Fruit fly (Drosophila melanogaster) whole organism, embryonic: ENCODE results near the gene Lim1.
A peak's percentile ranks its signal among the peaks of the same experiment; 100 is the strongest.

Source experiments
- Atf-2 ChIP-seq: fragments of 200-800 bp; sonication (Bioruptor generic); optimal IDR thresholded peaks from 2 replicates; lab custom pipeline; 2016; ENCODE audit warnings: missing biosample characterization, missing genetic modification characterization
- B-H1 ChIP-seq: fragments of 200-800 bp; sonication (Bioruptor generic); IDR thresholded peaks from 3 replicates; pipeline ENCODE4 v1.3.6; 2022; ENCODE audit warnings: missing biosample characterization, missing genetic modification characterization
- BEAF-32 ChIP-seq: fragments of 200-800 bp; sonication (Bioruptor generic); optimal IDR thresholded peaks from 3 replicates; lab custom pipeline; 2017; ENCODE audit warnings: missing biosample characterization, missing genetic modification characterization, mild to moderate bottlenecking, moderate library complexity, missing genetic modification reagents
- CG10274 ChIP-seq: fragments of 200-800 bp; sonication (Bioruptor generic); optimal IDR thresholded peaks from 3 replicates; lab custom pipeline; 2017; ENCODE audit warnings: missing biosample characterization, mild to moderate bottlenecking, missing genetic modification characterization
- CG14710 ChIP-seq: fragments of 200-800 bp; sonication (Bioruptor generic); optimal IDR thresholded peaks from 3 replicates; lab custom pipeline; 2019; ENCODE audit warnings: missing biosample characterization, mild to moderate bottlenecking, missing genetic modification characterization, moderate library complexity
- CG2129 ChIP-seq: fragments of 200-800 bp; sonication (Bioruptor generic); IDR thresholded peaks from 2 replicates; pipeline ENCODE4 v1.3.6; 2022; ENCODE audit warnings: missing biosample characterization, missing genetic modification characterization; ENCODE audit not compliant: partially characterized antibody
- CG2199 ChIP-seq: fragments of 200-800 bp; sonication (Bioruptor generic); IDR thresholded peaks from 3 replicates; pipeline ENCODE4 v1.3.6; 2022; ENCODE audit warnings: missing biosample characterization, missing genetic modification characterization
- CG31441 ChIP-seq: fragments of 200-800 bp; sonication (Bioruptor generic); IDR thresholded peaks from 2 replicates; pipeline ENCODE4 v1.3.6; 2022; ENCODE audit warnings: missing biosample characterization, missing genetic modification characterization
- CG32772 ChIP-seq: fragments of 200-800 bp; sonication (Bioruptor generic); IDR thresholded peaks from 2 replicates; pipeline ENCODE4 v1.3.6; 2022; ENCODE audit warnings: missing biosample characterization, missing genetic modification characterization
- CG34376 ChIP-seq: fragments of 200-800 bp; sonication (Bioruptor generic); optimal IDR thresholded peaks from 2 replicates; lab custom pipeline; 2018; ENCODE audit warnings: missing biosample characterization, mild to moderate bottlenecking, missing genetic modification characterization
- CG4424 ChIP-seq: fragments of 200-800 bp; sonication (Bioruptor generic); optimal IDR thresholded peaks from 3 replicates; lab custom pipeline; 2016; ENCODE audit warnings: missing biosample characterization, missing genetic modification characterization
- CG7271 ChIP-seq: fragments of 200-800 bp; sonication (Bioruptor generic); optimal IDR thresholded peaks from 2 replicates; lab custom pipeline; 2018; ENCODE audit warnings: missing biosample characterization, mild to moderate bottlenecking, missing genetic modification characterization, moderate library complexity
- CG9817 ChIP-seq: fragments of 200-800 bp; sonication (Bioruptor generic); optimal IDR thresholded peaks from 2 replicates; lab custom pipeline; 2018; ENCODE audit warnings: missing biosample characterization, mild to moderate bottlenecking, missing genetic modification characterization, moderate library complexity
- CHES-1-like ChIP-seq: fragments of 200-800 bp; sonication (Bioruptor generic); optimal IDR thresholded peaks from 2 replicates; lab custom pipeline; 2016; ENCODE audit warnings: missing biosample characterization, missing genetic modification characterization
- Doc2 ChIP-seq: fragments of 200-800 bp; sonication (Bioruptor generic); IDR thresholded peaks from 2 replicates; pipeline ENCODE4 v1.3.6; 2022; ENCODE audit warnings: missing biosample characterization, missing genetic modification characterization
- H2.0 ChIP-seq: fragments of 200-800 bp; sonication (Bioruptor generic); IDR thresholded peaks from 2 replicates; pipeline ENCODE4 v1.3.6; 2022; ENCODE audit warnings: missing biosample characterization, missing genetic modification characterization
- HHEX ChIP-seq: fragments of 200-800 bp; sonication (Bioruptor generic); optimal IDR thresholded peaks from 3 replicates; lab custom pipeline; 2017; ENCODE audit warnings: missing biosample characterization, mild to moderate bottlenecking, missing genetic modification characterization, missing genetic modification reagents
- Jarid2 ChIP-seq: fragments of 200-800 bp; sonication (Bioruptor generic); optimal IDR thresholded peaks from 3 replicates; lab custom pipeline; 2017; ENCODE audit warnings: mild to moderate bottlenecking, missing biosample characterization, missing genetic modification reagents, missing genetic modification characterization
- Lhr ChIP-seq: fragments of 200-800 bp; sonication (Bioruptor generic); optimal IDR thresholded peaks from 3 replicates; lab custom pipeline; 2017; ENCODE audit warnings: mild to moderate bottlenecking, missing biosample characterization, missing genetic modification reagents, missing genetic modification characterization
- MBD-R2 ChIP-seq: fragments of 200-800 bp; sonication (Bioruptor generic); IDR thresholded peaks from 2 replicates; pipeline ENCODE4 v1.3.6; 2022; ENCODE audit warnings: missing biosample characterization, missing genetic modification characterization
- NC2β ChIP-seq: fragments of 200-800 bp; sonication (Bioruptor generic); optimal IDR thresholded peaks from 2 replicates; lab custom pipeline; 2016; ENCODE audit warnings: missing biosample characterization, missing genetic modification characterization
- Nf-YB ChIP-seq: fragments of 200-800 bp; sonication (Bioruptor generic); optimal IDR thresholded peaks from 3 replicates; lab custom pipeline; 2019; ENCODE audit warnings: missing biosample characterization, mild to moderate bottlenecking, missing genetic modification characterization, moderate library complexity
- Optix ChIP-seq: fragments of 200-800 bp; sonication (Bioruptor generic); IDR thresholded peaks from 3 replicates; pipeline ENCODE4 v1.3.6; 2022; ENCODE audit warnings: missing biosample characterization, missing genetic modification characterization
- Side ChIP-seq: fragments of 200-800 bp; sonication (Bioruptor generic); optimal IDR thresholded peaks from 2 replicates; lab custom pipeline; 2016; ENCODE audit warnings: missing biosample characterization, missing genetic modification characterization
- Taf1 ChIP-seq: fragments of 200-800 bp; sonication (Bioruptor generic); IDR thresholded peaks from 2 replicates; pipeline ENCODE4 v1.3.6; 2022; ENCODE audit warnings: missing biosample characterization, missing genetic modification characterization
- Xbp1 ChIP-seq: fragments of 200-800 bp; sonication (Bioruptor generic); optimal IDR thresholded peaks from 3 replicates; lab custom pipeline; 2016; ENCODE audit warnings: missing biosample characterization, mild to moderate bottlenecking, missing genetic modification characterization
- abd-A ChIP-seq: fragments of 200-800 bp; sonication (Bioruptor generic); optimal IDR thresholded peaks from 3 replicates; lab custom pipeline; 2019; ENCODE audit warnings: missing biosample characterization, mild to moderate bottlenecking, missing genetic modification characterization, moderate library complexity
- ash1 ChIP-seq: fragments of 200-800 bp; sonication (Bioruptor generic); optimal IDR thresholded peaks from 2 replicates; lab custom pipeline; 2018; ENCODE audit warnings: missing biosample characterization, mild to moderate bottlenecking, missing genetic modification characterization
- bbx ChIP-seq: fragments of 200-800 bp; sonication (Bioruptor generic); IDR thresholded peaks from 2 replicates; pipeline ENCODE4 v1.3.6; 2022; ENCODE audit warnings: missing biosample characterization, missing genetic modification characterization; ENCODE audit not compliant: partially characterized antibody
- cg ChIP-seq: fragments of 200-800 bp; sonication (Bioruptor generic); optimal IDR thresholded peaks from 3 replicates; lab custom pipeline; 2019; ENCODE audit warnings: missing biosample characterization, mild to moderate bottlenecking, missing genetic modification characterization, moderate library complexity
- chm ChIP-seq: fragments of 200-800 bp; sonication (Bioruptor generic); IDR thresholded peaks from 2 replicates; pipeline ENCODE4 v1.3.6; 2022; ENCODE audit warnings: missing biosample characterization, missing genetic modification characterization
- chn ChIP-seq: fragments of 200-800 bp; sonication (Bioruptor generic); optimal IDR thresholded peaks from 2 replicates; lab custom pipeline; 2016; ENCODE audit warnings: missing biosample characterization, missing genetic modification characterization
- ci ChIP-seq: fragments of 200-800 bp; sonication (Bioruptor generic); IDR thresholded peaks from 3 replicates; pipeline ENCODE4 v1.3.6; 2022; ENCODE audit warnings: missing biosample characterization, missing genetic modification characterization
- dimm ChIP-seq: fragments of 200-800 bp; sonication (Bioruptor generic); IDR thresholded peaks from 2 replicates; pipeline ENCODE4 v1.3.6; 2022; ENCODE audit warnings: missing biosample characterization, missing genetic modification characterization
- ems ChIP-seq: fragments of 200-800 bp; sonication (Bioruptor generic); optimal IDR thresholded peaks from 3 replicates; lab custom pipeline; 2016; ENCODE audit warnings: missing biosample characterization, missing genetic modification characterization
- esg ChIP-seq: fragments of 200-800 bp; sonication (Bioruptor generic); conservative IDR thresholded peaks from 2 replicates; pipeline ENCODE4 v1.3.6; 2022; ENCODE audit warnings: missing biosample characterization, missing genetic modification characterization
- insv ChIP-seq, 2 experiments: fragments of 200-800 bp; sonication (Bioruptor generic); optimal IDR thresholded peaks; 3 replicates each; lab custom pipeline; 2016 to 2018; ENCODE audit warnings: missing biosample characterization in 2 of 2, missing genetic modification characterization in 2 of 2
- jigr1 ChIP-seq: fragments of 200-800 bp; sonication (Bioruptor generic); IDR thresholded peaks from 3 replicates; pipeline ENCODE4 v1.3.6; 2022; ENCODE audit warnings: missing biosample characterization, missing genetic modification characterization
- ken ChIP-seq: fragments of 200-800 bp; sonication (Bioruptor generic); IDR thresholded peaks from 3 replicates; pipeline ENCODE4 v1.3.6; 2022; ENCODE audit warnings: missing biosample characterization, missing genetic modification characterization
- nerfin-1 ChIP-seq: fragments of 200-800 bp; sonication (Bioruptor generic); optimal IDR thresholded peaks from 3 replicates; lab custom pipeline; 2019; ENCODE audit warnings: missing biosample characterization, mild to moderate bottlenecking, missing genetic modification characterization, moderate library complexity
- otp ChIP-seq: fragments of 200-800 bp; sonication (Bioruptor generic); IDR thresholded peaks from 3 replicates; pipeline ENCODE4, ENCODE4 v1.3.6; 2022; ENCODE audit warnings: missing biosample characterization, missing genetic modification characterization
- pb ChIP-seq: fragments of 200-800 bp; sonication (Bioruptor generic); optimal IDR thresholded peaks from 3 replicates; lab custom pipeline; 2016; ENCODE audit warnings: missing biosample characterization, missing genetic modification characterization
- sd ChIP-seq: fragments of 200-800 bp; sonication (Bioruptor generic); optimal IDR thresholded peaks from 3 replicates; lab custom pipeline; 2018; ENCODE audit warnings: missing biosample characterization, mild to moderate bottlenecking, missing genetic modification characterization, moderate library complexity
- shn ChIP-seq: fragments of 200-800 bp; sonication (Bioruptor generic); optimal IDR thresholded peaks from 3 replicates; lab custom pipeline; 2016; ENCODE audit warnings: missing biosample characterization, missing genetic modification characterization
- sima ChIP-seq: fragments of 200-800 bp; sonication (Bioruptor generic); optimal IDR thresholded peaks from 2 replicates; lab custom pipeline; 2016; ENCODE audit warnings: missing biosample characterization, missing genetic modification characterization
- tio ChIP-seq: fragments of 200-800 bp; sonication (Bioruptor generic); optimal IDR thresholded peaks from 2 replicates; lab custom pipeline; 2017; ENCODE audit warnings: missing biosample characterization, missing genetic modification characterization, inconsistent platforms
- toy ChIP-seq: fragments of 200-800 bp; sonication (Bioruptor generic); IDR thresholded peaks from 2 replicates; pipeline ENCODE4 v1.3.6; 2022; ENCODE audit warnings: missing biosample characterization, missing genetic modification characterization
- ttk ChIP-seq: fragments of 200-800 bp; sonication (Bioruptor generic); IDR thresholded peaks from 2 replicates; pipeline ENCODE4 v2.1.2; 2022; ENCODE audit warnings: missing biosample characterization, missing genetic modification characterization
- zen ChIP-seq: fragments of 200-800 bp; sonication (Bioruptor generic); optimal IDR thresholded peaks from 3 replicates; lab custom pipeline; 2018; ENCODE audit warnings: missing biosample characterization, mild to moderate bottlenecking, missing genetic modification characterization, moderate library complexity
- zf30C ChIP-seq: fragments of 200-800 bp; sonication (Bioruptor generic); optimal IDR thresholded peaks from 3 replicates; lab custom pipeline; 2018; ENCODE audit warnings: missing biosample characterization, mild to moderate bottlenecking, missing genetic modification characterization

Lim1 gene

DNA sequence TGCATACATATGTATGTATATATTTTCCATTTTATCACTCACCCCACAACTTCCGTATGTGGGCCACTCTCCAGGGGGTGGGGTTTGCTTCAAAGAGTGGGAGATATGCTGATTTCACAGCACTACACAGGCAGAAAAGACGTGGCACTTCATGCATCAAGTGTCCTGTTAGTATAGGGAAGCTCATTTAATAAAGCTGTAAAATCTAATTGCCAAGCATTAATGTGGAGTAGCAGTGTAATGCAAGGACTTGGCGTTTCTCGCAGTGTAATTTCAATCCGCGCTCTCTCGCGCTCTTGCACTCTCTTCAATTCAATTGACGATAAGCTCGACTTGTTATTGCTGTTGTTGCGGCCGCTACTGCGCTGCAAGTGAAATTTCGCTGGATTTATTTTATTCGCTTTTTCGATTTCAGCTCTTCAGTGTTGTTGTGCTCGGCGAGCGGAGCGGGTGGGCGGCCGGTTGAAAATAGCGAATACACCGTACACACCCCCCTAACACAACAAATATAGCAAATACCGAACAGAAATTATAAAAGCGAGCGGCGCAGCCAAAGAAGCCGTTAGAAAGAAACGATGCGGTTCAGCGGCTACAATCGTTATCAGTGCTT lies 96.3 kb downstream of the Lim1 start, which contains the start of gene Hexo2 (continued):
- TF ChIP-seq ttk (GFP tag; lab: Robert Waterston, UW), result peak; percentile 98
- peak; percentile 70 for TF ChIP-seq CG10274 (GFP tag; lab: Kevin White, UChicago)
- TF ChIP-seq CG9817 (tag; lab: Kevin White, UChicago), result peak; percentile 82
- peak; percentile 94 for TF ChIP-seq Atf-2 (GFP tag; lab: Kevin White, UChicago)
- TF ChIP-seq ash1, result no peak
- TF ChIP-seq Lhr, result peak; percentile 81
- peak; percentile 60; the same call in 1 of the 2 replicates for TF ChIP-seq MBD-R2
- peak; percentile 94 for TF ChIP-seq chn
- peak; percentile 93 for TF ChIP-seq NC2β
- peak; percentile 57 for TF ChIP-seq Jarid2 (GFP tag; lab: Kevin White, UChicago)
- TF ChIP-seq ci (GFP tag; lab: Robert Waterston, UW), result peak; percentile 99
- TF ChIP-seq chm (GFP tag; lab: Robert Waterston, UW), result peak; percentile 97
- TF ChIP-seq nerfin-1, result peak; percentile 86
- TF ChIP-seq sd (tag; lab: Kevin White, UChicago), result peak; percentile 44
- TF ChIP-seq esg (GFP tag; lab: Robert Waterston, UW), result peak; percentile 90
- peak; percentile 96 for TF ChIP-seq Xbp1
- peak; percentile 73; the same call in 1 of the 2 replicates for TF ChIP-seq Taf1 (GFP tag; lab: Robert Waterston, UW)
- peak; percentile 92 for TF ChIP-seq ems
- TF ChIP-seq Side, result peak; percentile 92
- TF ChIP-seq toy (GFP tag; lab: Robert Waterston, UW), result peak; percentile 63; the same call in 1 of the 2 replicates
- TF ChIP-seq CG4424, result peak; percentile 94
- peak; percentile 94 for TF ChIP-seq CG31441 (GFP tag; lab: Robert Waterston, UW)
- TF ChIP-seq tio, result peak; percentile 83
- peak; percentile 83 for TF ChIP-seq zen (tag; lab: Kevin White, UChicago)
- peak; percentile 96 for TF ChIP-seq otp (GFP tag; lab: Robert Waterston, UW)
- TF ChIP-seq CG2199 (GFP tag; lab: Robert Waterston, UW), result peak; percentile 97
- peak; percentile 87 for TF ChIP-seq shn (GFP tag; lab: Kevin White, UChicago)
- TF ChIP-seq CHES-1-like (GFP tag; lab: Kevin White, UChicago), result peak; percentile 91
- no peak for TF ChIP-seq bbx
- peak; percentile 92 for TF ChIP-seq pb (GFP tag; lab: Kevin White, UChicago)
- no peak for TF ChIP-seq CG2129 (GFP tag; lab: Robert Waterston, UW)
- TF ChIP-seq CG14710 (tag; lab: Kevin White, UChicago), result peak; percentile 87
- peak; percentile 95 for TF ChIP-seq dimm
- TF ChIP-seq Nf-YB (GFP tag; lab: Kevin White, UChicago), result peak; percentile 67
- TF ChIP-seq CG7271 (tag; lab: Kevin White, UChicago), result no peak
- TF ChIP-seq zf30C, result peak; percentile 73
- TF ChIP-seq sima (GFP tag; lab: Kevin White, UChicago), result peak; percentile 70
- peak; percentile 97 for TF ChIP-seq Optix (GFP tag; lab: Robert Waterston, UW)
- no peak for TF ChIP-seq BEAF-32 (GFP tag; lab: Kevin White, UChicago)
- no peak for TF ChIP-seq cg (GFP tag; lab: Kevin White, UChicago)
- TF ChIP-seq jigr1 (GFP tag; lab: Robert Waterston, UW), result peak; percentile 92
- TF ChIP-seq B-H1, result peak; percentile 94
- no peak for TF ChIP-seq insv (GFP tag; optimal IDR thresholded peaks at IDR 0.05; lab: Kevin White, UChicago)
- peak; percentile 96 for TF ChIP-seq H2.0 (GFP tag; lab: Robert Waterston, UW)
- TF ChIP-seq CG34376 (GFP tag; lab: Kevin White, UChicago), result peak; percentile 40
- TF ChIP-seq CG32772 (GFP tag; lab: Robert Waterston, UW), result peak; percentile 97
- TF ChIP-seq HHEX (GFP tag; lab: Kevin White, UChicago), result peak; percentile 92
- TF ChIP-seq Doc2, result peak; percentile 75
- TF ChIP-seq ken (GFP tag; lab: Robert Waterston, UW), result peak; percentile 98
- TF ChIP-seq abd-A (tag; lab: Kevin White, UChicago), result no peak
